Worm (Caenorhabditis elegans): ENCODE data around the gene F09D12.2.
"Not testable (repeated sequence)": the region's sequence is repeated elsewhere in the genome, so short reads cannot be mapped to it uniquely, and the experiment has no call there.

F09D12.2 gene

DNA sequence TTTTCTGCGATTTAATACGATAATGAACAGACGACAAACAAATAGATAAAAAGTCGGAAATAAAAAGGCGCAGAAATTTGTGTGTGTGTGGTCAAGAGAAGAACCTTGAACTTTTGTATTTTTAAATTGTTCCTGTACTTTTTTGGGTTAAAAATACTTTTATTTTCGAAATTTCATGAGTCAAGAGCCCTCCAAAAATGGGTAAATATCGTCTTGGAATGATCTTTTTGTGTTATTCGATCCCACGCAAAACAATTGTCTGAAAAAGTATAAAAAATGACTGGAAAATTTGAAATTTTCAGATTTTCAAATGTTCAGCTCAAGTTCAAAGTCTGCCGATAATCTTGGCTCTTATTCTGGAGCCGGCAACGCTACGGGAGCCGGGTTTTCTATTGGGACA lies 48.4 kb downstream of the F09D12.2 start, which contains the start of gene C04C3.14:
TSS of gene C04C3.14 (plus strand) at position 301 of the 400 bp plus-strand sequence.
- TF ChIP-seq dao-5 (tag; optimal IDR thresholded peaks at IDR 0.05) (no peak), W03F9.2 (tag; optimal IDR thresholded peaks at IDR 0.05) (no peak), him-1 (tag; optimal IDR thresholded peaks at IDR 0.05) (no peak)

DNA sequence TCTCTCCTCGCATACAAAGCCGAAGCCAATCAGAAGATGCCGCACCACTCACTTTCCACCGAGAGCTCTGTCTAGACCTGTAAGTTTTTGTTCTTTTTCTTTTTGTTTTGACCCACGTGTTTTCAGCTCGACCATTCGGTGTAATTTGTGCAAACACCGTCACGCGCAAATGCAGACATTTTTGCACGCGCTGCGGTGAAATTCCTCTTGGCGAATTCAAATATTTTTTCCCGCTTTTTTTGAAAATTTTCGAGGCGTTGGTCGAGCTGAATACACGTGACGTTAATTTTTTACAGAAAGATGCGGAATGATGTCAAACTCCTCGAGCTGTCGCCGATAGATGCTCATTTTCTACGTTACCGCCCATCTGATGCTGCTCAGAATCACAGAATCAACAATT lies 49.9 kb downstream of the F09D12.2 start, which contains the start of gene C04C3.4:
TSS of gene C04C3.4 (plus strand) at position 301 of the 400 bp plus-strand sequence.
- not testable (repeated sequence) for TF ChIP-seq dao-5, W03F9.2, him-1 (tag; optimal IDR thresholded peaks at IDR 0.05)

Data from whole organism, L4/young adult.